Fruit fly (Drosophila melanogaster) whole organism, adult: ENCODE measurements around the gene Ravus.

Experiments
- CG11617 ChIP-seq: fragments of 200-800 bp; sonication (Bioruptor generic); optimal IDR thresholded peaks from 2 replicates; lab custom pipeline; 2017; ENCODE audit warnings: mild to moderate bottlenecking, missing biosample characterization, missing genetic modification reagents, missing genetic modification characterization
- CG12768 ChIP-seq: fragments of 200-800 bp; sonication (Bioruptor generic); optimal IDR thresholded peaks from 2 replicates; lab custom pipeline; 2017; ENCODE audit warnings: missing biosample characterization, missing genetic modification characterization, mild to moderate bottlenecking, moderate library complexity, missing genetic modification reagents
- CG14711 ChIP-seq: fragments of 200-800 bp; sonication (Bioruptor generic); optimal IDR thresholded peaks from 2 replicates; lab custom pipeline; 2018; ENCODE audit warnings: missing biosample characterization, mild to moderate bottlenecking, missing genetic modification characterization, moderate library complexity
- CG1620 ChIP-seq: fragments of 200-800 bp; sonication (Bioruptor generic); optimal IDR thresholded peaks from 2 replicates; lab custom pipeline; 2016; ENCODE audit warnings: missing biosample characterization, missing genetic modification characterization
- CG33017 ChIP-seq: fragments of 200-800 bp; sonication (Bioruptor generic); optimal IDR thresholded peaks from 2 replicates; lab custom pipeline; 2018; ENCODE audit warnings: missing biosample characterization, mild to moderate bottlenecking, missing genetic modification characterization, moderate library complexity
- CG5204 ChIP-seq: fragments of 200-800 bp; sonication (Bioruptor generic); optimal IDR thresholded peaks from 2 replicates; lab custom pipeline; 2016; ENCODE audit warnings: missing biosample characterization, missing genetic modification characterization
- CG7045 ChIP-seq: fragments of 200-800 bp; sonication (Bioruptor generic); optimal IDR thresholded peaks from 2 replicates; lab custom pipeline; 2017; ENCODE audit warnings: missing biosample characterization, mild to moderate bottlenecking, missing genetic modification characterization
- CG7101 ChIP-seq: fragments of 200-800 bp; sonication (Bioruptor generic); optimal IDR thresholded peaks from 2 replicates; lab custom pipeline; 2018; ENCODE audit warnings: missing biosample characterization, mild to moderate bottlenecking, missing genetic modification characterization, moderate library complexity
- Clk ChIP-seq: fragments of 200-800 bp; sonication (Bioruptor generic); optimal IDR thresholded peaks from 2 replicates; lab custom pipeline; 2017; ENCODE audit warnings: missing biosample characterization, missing genetic modification characterization
- Crg-1 ChIP-seq: fragments of 200-800 bp; sonication (Bioruptor generic); optimal IDR thresholded peaks from 2 replicates; lab custom pipeline; 2016; ENCODE audit warnings: missing biosample characterization, missing genetic modification characterization
- Hr96 ChIP-seq: fragments of 200-800 bp; sonication (Bioruptor generic); optimal IDR thresholded peaks from 2 replicates; lab custom pipeline; 2016; ENCODE audit warnings: missing biosample characterization, missing genetic modification characterization
- Mnt ChIP-seq: fragments of 200-800 bp; sonication (Bioruptor generic); optimal IDR thresholded peaks from 2 replicates; lab custom pipeline; 2016; ENCODE audit warnings: missing biosample characterization, mild to moderate bottlenecking, missing genetic modification characterization
- bab1 ChIP-seq: fragments of 200-800 bp; sonication (Bioruptor generic); optimal IDR thresholded peaks from 3 replicates; lab custom pipeline; 2019; ENCODE audit warnings: missing biosample characterization, mild to moderate bottlenecking, missing genetic modification characterization, moderate library complexity
- cic ChIP-seq: fragments of 200-800 bp; sonication (Bioruptor generic); optimal IDR thresholded peaks from 2 replicates; lab custom pipeline; 2017; ENCODE audit warnings: missing biosample characterization, mild to moderate bottlenecking, missing genetic modification characterization, moderate library complexity
- cnc ChIP-seq, 2 experiments: fragments of >200 bp; optimal IDR thresholded peaks; 2 replicates each; lab custom pipeline; 2017
- kay ChIP-seq: fragments of 200-800 bp; sonication (Bioruptor generic); peaks from one replicate; lab custom pipeline; 2016; ENCODE audit warnings: missing biosample characterization, missing genetic modification characterization, borderline replicate concordance
- ovo ChIP-seq: fragments of 200-800 bp; sonication (Bioruptor generic); optimal IDR thresholded peaks from 2 replicates; lab custom pipeline; 2016; ENCODE audit warnings: missing biosample characterization, missing genetic modification characterization
- pad ChIP-seq: fragments of 200-800 bp; sonication (Bioruptor generic); optimal IDR thresholded peaks from 3 replicates; lab custom pipeline; 2017; ENCODE audit warnings: missing biosample characterization, missing genetic modification characterization, mild to moderate bottlenecking, moderate library complexity, missing genetic modification reagents
- tj ChIP-seq: fragments of 200-800 bp; sonication (Bioruptor generic); optimal IDR thresholded peaks from 3 replicates; lab custom pipeline; 2017; ENCODE audit warnings: missing biosample characterization, mild to moderate bottlenecking, missing genetic modification characterization, moderate library complexity
- toe ChIP-seq: fragments of 200-800 bp; sonication (Bioruptor generic); optimal IDR thresholded peaks from 2 replicates; lab custom pipeline; 2016; ENCODE audit warnings: missing biosample characterization, missing genetic modification characterization

Gene Ravus

dm6 chr3R:13231184-13231583 is 32.7 kb downstream of the Ravus start:
- TF ChIP-seq pad (GFP tag; lab: Kevin White, UChicago): no peak

- TF ChIP-seq bab1 (GFP tag; lab: Kevin White, UChicago): no peak
- TF ChIP-seq CG5204 (GFP tag; lab: Kevin White, UChicago): no peak
- TF ChIP-seq Mnt: no peak
- TF ChIP-seq CG7045 (GFP tag; lab: Kevin White, UChicago): no peak
- no peak for TF ChIP-seq ovo (GFP tag; lab: Kevin White, UChicago)
- TF ChIP-seq CG7101 (tag; lab: Kevin White, UChicago): no peak
- no peak for TF ChIP-seq cnc (optimal IDR thresholded peaks at IDR 0.05; lab: Kevin White, UChicago)
- TF ChIP-seq CG14711: no peak
- no peak for TF ChIP-seq Clk
- no peak for TF ChIP-seq cic (GFP tag; lab: Kevin White, UChicago)
- TF ChIP-seq Crg-1 (GFP tag; lab: Kevin White, UChicago): no peak
- TF ChIP-seq CG12768 (GFP tag; lab: Kevin White, UChicago): no peak
- TF ChIP-seq pad (GFP tag; lab: Kevin White, UChicago): no peak
- no peak for TF ChIP-seq kay (GFP tag; lab: Kevin White, UChicago)
These were observed 42.0 kb downstream of the Ravus start for dm6 chr3R:13221820-13222219.

- TF ChIP-seq pad (GFP tag; lab: Kevin White, UChicago) (no peak), bab1 (GFP tag; lab: Kevin White, UChicago) (no peak), Hr96 (GFP tag; lab: Kevin White, UChicago) (no peak), cic (GFP tag; lab: Kevin White, UChicago) (no peak), CG5204 (GFP tag; lab: Kevin White, UChicago) (no peak), CG7045 (GFP tag; lab: Kevin White, UChicago) (no peak), tj (GFP tag; lab: Kevin White, UChicago) (no peak)
These were observed 43.4 kb downstream of the Ravus start, which contains the start of gene CG8476 for dm6 chr3R:13220478-13220877. Gene CG8476 (minus strand): TSS chr3R:13220578.

DNA sequence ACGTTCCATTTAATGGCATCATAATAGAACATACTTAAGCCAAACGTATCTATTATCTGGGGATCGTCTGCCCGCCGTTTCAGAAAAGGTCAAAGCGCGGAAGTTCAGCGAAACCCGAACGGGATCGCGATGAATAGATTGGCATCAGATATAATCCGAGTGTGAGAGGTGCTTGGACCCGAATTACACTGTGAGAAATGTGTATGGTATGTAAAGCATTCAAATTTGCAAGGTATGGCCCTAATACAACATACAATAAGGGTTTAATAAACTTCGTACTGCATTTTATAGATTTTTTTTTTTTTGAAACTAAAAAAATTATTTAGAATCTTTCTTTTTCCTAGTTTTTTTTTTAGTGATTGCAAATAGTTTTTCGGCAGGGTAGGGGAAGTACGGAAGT is 45.1 kb downstream of the Ravus start:
- TF ChIP-seq Crg-1 (GFP tag; lab: Kevin White, UChicago): no peak
- TF ChIP-seq CG11617 (GFP tag; lab: Kevin White, UChicago): no peak
- no peak for TF ChIP-seq Mnt
- no peak for TF ChIP-seq tj (GFP tag; lab: Kevin White, UChicago)
- no peak for TF ChIP-seq bab1 (GFP tag; lab: Kevin White, UChicago)
- TF ChIP-seq kay (GFP tag; lab: Kevin White, UChicago): no peak
- TF ChIP-seq CG12768 (GFP tag; lab: Kevin White, UChicago): no peak
- no peak for TF ChIP-seq CG33017 (tag; lab: Kevin White, UChicago)
- no peak for TF ChIP-seq Clk
- no peak for TF ChIP-seq CG1620 (GFP tag; lab: Kevin White, UChicago)
- TF ChIP-seq Hr96 (GFP tag; lab: Kevin White, UChicago): no peak
- no peak for TF ChIP-seq CG7045 (GFP tag; lab: Kevin White, UChicago)
- no peak for TF ChIP-seq CG7101 (tag; lab: Kevin White, UChicago)
- TF ChIP-seq cic (GFP tag; lab: Kevin White, UChicago): no peak
- TF ChIP-seq CG5204 (GFP tag; lab: Kevin White, UChicago): no peak
- no peak for TF ChIP-seq toe (GFP tag; lab: Kevin White, UChicago)
- TF ChIP-seq CG14711: no peak
- TF ChIP-seq cnc (optimal IDR thresholded peaks at IDR 0.05; lab: Kevin White, UChicago): no peak
- TF ChIP-seq ovo (GFP tag; lab: Kevin White, UChicago): no peak
- no peak for TF ChIP-seq pad (GFP tag; lab: Kevin White, UChicago)

- no peak for TF ChIP-seq CG14711
- TF ChIP-seq CG33017 (tag; lab: Kevin White, UChicago): no peak
- no peak for TF ChIP-seq cnc (optimal IDR thresholded peaks at IDR 0.05; lab: Kevin White, UChicago)
- no peak for TF ChIP-seq toe (GFP tag; lab: Kevin White, UChicago)
- no peak for TF ChIP-seq pad (GFP tag; lab: Kevin White, UChicago)
- no peak for TF ChIP-seq CG11617 (GFP tag; lab: Kevin White, UChicago)
- TF ChIP-seq ovo (GFP tag; lab: Kevin White, UChicago): no peak
- no peak for TF ChIP-seq bab1 (GFP tag; lab: Kevin White, UChicago)
- no peak for TF ChIP-seq Hr96 (GFP tag; lab: Kevin White, UChicago)
- no peak for TF ChIP-seq cic (GFP tag; lab: Kevin White, UChicago)
- no peak for TF ChIP-seq Clk
- TF ChIP-seq kay (GFP tag; lab: Kevin White, UChicago): no peak
- TF ChIP-seq CG5204 (GFP tag; lab: Kevin White, UChicago): no peak
- no peak for TF ChIP-seq Crg-1 (GFP tag; lab: Kevin White, UChicago)
- no peak for TF ChIP-seq tj (GFP tag; lab: Kevin White, UChicago)
- TF ChIP-seq CG7045 (GFP tag; lab: Kevin White, UChicago): no peak
These were observed 48.8 kb downstream of the Ravus start for dm6 chr3R:13215100-13215499.

dm6 chr3R:13214347-13214746 is 49.5 kb downstream of the Ravus start, which contains the start of gene CG8483:
Gene CG8483 (minus strand): TSS chr3R:13214465.
- no peak for TF ChIP-seq cnc (optimal IDR thresholded peaks at IDR 0.05; lab: Kevin White, UChicago)
- TF ChIP-seq CG5204 (GFP tag; lab: Kevin White, UChicago): no peak
- no peak for TF ChIP-seq CG7101 (tag; lab: Kevin White, UChicago)
- TF ChIP-seq tj (GFP tag; lab: Kevin White, UChicago): no peak
- no peak for TF ChIP-seq pad (GFP tag; lab: Kevin White, UChicago)
- TF ChIP-seq Clk: no peak
- no peak for TF ChIP-seq ovo (GFP tag; lab: Kevin White, UChicago)
- no peak for TF ChIP-seq CG12768 (GFP tag; lab: Kevin White, UChicago)
- TF ChIP-seq Crg-1 (GFP tag; lab: Kevin White, UChicago): no peak
- no peak for TF ChIP-seq cic (GFP tag; lab: Kevin White, UChicago)
- no peak for TF ChIP-seq CG1620 (GFP tag; lab: Kevin White, UChicago)
- no peak for TF ChIP-seq CG7045 (GFP tag; lab: Kevin White, UChicago)
- TF ChIP-seq Mnt: no peak
- no peak for TF ChIP-seq Hr96 (GFP tag; lab: Kevin White, UChicago)
- no peak for TF ChIP-seq CG33017 (tag; lab: Kevin White, UChicago)
- no peak for TF ChIP-seq kay (GFP tag; lab: Kevin White, UChicago)
- TF ChIP-seq bab1 (GFP tag; lab: Kevin White, UChicago): no peak
- no peak for TF ChIP-seq CG14711
- no peak for TF ChIP-seq CG11617 (GFP tag; lab: Kevin White, UChicago)
